Fruit fly (Drosophila melanogaster) whole organism, embryonic: ENCODE measurements around the gene CG4297.

ENCODE experiments used
- Adf1 ChIP-seq: fragments of 200-800 bp; sonication (Bioruptor generic); IDR thresholded peaks from 2 replicates; pipeline ENCODE4 v1.3.6; 2022; ENCODE audit warnings: missing biosample characterization, missing genetic modification characterization
- CG10431 ChIP-seq: fragments of 200-800 bp; sonication (Bioruptor generic); optimal IDR thresholded peaks from 3 replicates; lab custom pipeline; 2018; ENCODE audit warnings: missing biosample characterization, mild to moderate bottlenecking, missing genetic modification characterization
- CG10979 ChIP-seq: fragments of 200-800 bp; sonication (Bioruptor generic); optimal IDR thresholded peaks from 2 replicates; lab custom pipeline; 2018; ENCODE audit warnings: missing biosample characterization, mild to moderate bottlenecking, missing genetic modification characterization, moderate library complexity
- CG11398 ChIP-seq: fragments of 200-800 bp; sonication (Bioruptor generic); optimal IDR thresholded peaks from 2 replicates; lab custom pipeline; 2016; ENCODE audit warnings: missing biosample characterization, missing genetic modification characterization
- CG11696 ChIP-seq: fragments of 200-800 bp; sonication (Bioruptor generic); IDR thresholded peaks from 2 replicates; pipeline ENCODE4 v1.3.6; 2022; ENCODE audit warnings: missing biosample characterization, missing genetic modification characterization
- CG13894 ChIP-seq: fragments of 200-800 bp; sonication (Bioruptor generic); optimal IDR thresholded peaks from 3 replicates; lab custom pipeline; 2018; ENCODE audit warnings: missing biosample characterization, mild to moderate bottlenecking, missing genetic modification characterization, moderate library complexity
- CG14667 ChIP-seq: fragments of 200-800 bp; sonication (Bioruptor generic); IDR thresholded peaks from 2 replicates; pipeline ENCODE4 v1.3.6; 2022; ENCODE audit warnings: missing biosample characterization, missing genetic modification characterization
- CG14860 ChIP-seq: fragments of 200-800 bp; sonication (Bioruptor generic); IDR thresholded peaks from 3 replicates; pipeline ENCODE4 v1.3.6; 2022; ENCODE audit warnings: missing biosample characterization, missing genetic modification characterization; ENCODE audit not compliant: partially characterized antibody
- CG15011 ChIP-seq: fragments of 200-800 bp; sonication (Bioruptor generic); optimal IDR thresholded peaks from 3 replicates; lab custom pipeline; 2018; ENCODE audit warnings: missing biosample characterization, mild to moderate bottlenecking, missing genetic modification characterization
- CG15269 ChIP-seq: fragments of 200-800 bp; sonication (Bioruptor generic); optimal IDR thresholded peaks from 2 replicates; lab custom pipeline; 2018; ENCODE audit warnings: missing biosample characterization, mild to moderate bottlenecking, missing genetic modification characterization, moderate library complexity
- CG17328 ChIP-seq: fragments of 200-800 bp; sonication (Bioruptor generic); IDR thresholded peaks from 2 replicates; pipeline ENCODE4 v1.3.6; 2022; ENCODE audit warnings: missing biosample characterization, missing genetic modification characterization
- CG17912 ChIP-seq: fragments of 200-800 bp; sonication (Bioruptor generic); optimal IDR thresholded peaks from 2 replicates; lab custom pipeline; 2018; ENCODE audit warnings: missing biosample characterization, mild to moderate bottlenecking, missing genetic modification characterization
- CG2875 ChIP-seq: fragments of 200-800 bp; sonication (Bioruptor generic); optimal IDR thresholded peaks from 2 replicates; lab custom pipeline; 2017; ENCODE audit warnings: missing biosample characterization, mild to moderate bottlenecking, missing genetic modification characterization, missing genetic modification reagents
- CG4404 ChIP-seq: fragments of 200-800 bp; sonication (Bioruptor generic); IDR thresholded peaks from 2 replicates; pipeline ENCODE4 v1.3.6; 2022; ENCODE audit warnings: missing biosample characterization, missing genetic modification characterization
- CG4424 ChIP-seq: fragments of 200-800 bp; sonication (Bioruptor generic); optimal IDR thresholded peaks from 3 replicates; lab custom pipeline; 2016; ENCODE audit warnings: missing biosample characterization, missing genetic modification characterization
- CG6175 ChIP-seq: fragments of 200-800 bp; sonication (Bioruptor generic); IDR thresholded peaks from 3 replicates; pipeline ENCODE4 v1.3.6; 2022; ENCODE audit warnings: missing biosample characterization, missing genetic modification characterization
- CG6654 ChIP-seq: fragments of 200-800 bp; sonication (Bioruptor generic); optimal IDR thresholded peaks from 2 replicates; lab custom pipeline; 2017; ENCODE audit warnings: missing biosample characterization, mild to moderate bottlenecking, missing genetic modification characterization
- CG7372 ChIP-seq: fragments of 200-800 bp; sonication (Bioruptor generic); IDR thresholded peaks from 2 replicates; pipeline ENCODE4 v1.3.6; 2022; ENCODE audit warnings: missing biosample characterization, missing genetic modification characterization
- CG7556 ChIP-seq: fragments of 200-800 bp; sonication (Bioruptor generic); optimal IDR thresholded peaks from 2 replicates; lab custom pipeline; 2017; ENCODE audit warnings: missing biosample characterization, mild to moderate bottlenecking, missing genetic modification characterization
- CG8388 ChIP-seq: fragments of 200-800 bp; sonication (Bioruptor generic); optimal IDR thresholded peaks from 2 replicates; lab custom pipeline; 2019; ENCODE audit warnings: missing biosample characterization, mild to moderate bottlenecking, missing genetic modification characterization, moderate library complexity
- CkIIα-i1 ChIP-seq: fragments of 200-800 bp; sonication (Bioruptor generic); IDR thresholded peaks from 2 replicates; pipeline ENCODE4 v1.3.6; 2022; ENCODE audit warnings: missing biosample characterization, missing genetic modification characterization
- D ChIP-seq, 2 experiments: fragments of 200-800 bp in 1 of 2; fragments of >200 bp in 1 of 2; sonication (Bioruptor generic) in 1 of 2; optimal IDR thresholded peaks; 2 replicates in 1 of 2; 3 replicates in 1 of 2; lab custom pipeline; 2017; ENCODE audit warnings: mild to moderate bottlenecking in 1 of 2, missing biosample characterization in 1 of 2, missing genetic modification characterization in 1 of 2, missing genetic modification reagents in 1 of 2
- Deaf1 ChIP-seq: fragments of 200-800 bp; optimal IDR thresholded peaks from 3 replicates; lab custom pipeline; 2019; ENCODE audit warnings: missing biosample characterization, mild to moderate bottlenecking, missing genetic modification characterization, moderate library complexity
- HmgZ ChIP-seq: fragments of 200-800 bp; sonication (Bioruptor generic); optimal IDR thresholded peaks from 2 replicates; lab custom pipeline; 2018; ENCODE audit warnings: missing biosample characterization, mild to moderate bottlenecking, missing genetic modification characterization
- Hmr ChIP-seq: fragments of 200-800 bp; sonication (Bioruptor generic); optimal IDR thresholded peaks from 3 replicates; lab custom pipeline; 2017; ENCODE audit warnings: mild to moderate bottlenecking, missing biosample characterization, missing genetic modification reagents, missing genetic modification characterization
- Jarid2 ChIP-seq: fragments of 200-800 bp; sonication (Bioruptor generic); optimal IDR thresholded peaks from 3 replicates; lab custom pipeline; 2017; ENCODE audit warnings: mild to moderate bottlenecking, missing biosample characterization, missing genetic modification reagents, missing genetic modification characterization
- MESR4 ChIP-seq: fragments of 200-800 bp; sonication (Bioruptor generic); optimal IDR thresholded peaks from 2 replicates; lab custom pipeline; 2018; ENCODE audit warnings: missing biosample characterization, mild to moderate bottlenecking, missing genetic modification characterization, moderate library complexity
- Poxn ChIP-seq: fragments of 200-800 bp; sonication (Bioruptor generic); IDR thresholded peaks from 2 replicates; pipeline ENCODE4 v1.3.6; 2022; ENCODE audit warnings: missing biosample characterization, missing genetic modification characterization
- Sox100B ChIP-seq: fragments of 200-800 bp; sonication (Bioruptor generic); optimal IDR thresholded peaks from 3 replicates; lab custom pipeline; 2018; ENCODE audit warnings: missing biosample characterization, mild to moderate bottlenecking, missing genetic modification characterization
- Trl ChIP-seq, 3 experiments: fragments of >200 bp in 2 of 3; fragments of 200-800 bp in 1 of 3; sonication (Bioruptor generic) in 1 of 3; optimal IDR thresholded peaks; 2 replicates in 1 of 3; 3 replicates in 2 of 3; lab custom pipeline; 2016 to 2017; ENCODE audit warnings: missing biosample characterization in 1 of 3, missing genetic modification characterization in 1 of 3
- br ChIP-seq: fragments of >200 bp; optimal IDR thresholded peaks from 2 replicates; lab custom pipeline; 2017
- btn ChIP-seq: fragments of 200-800 bp; sonication (Bioruptor generic); optimal IDR thresholded peaks from 2 replicates; lab custom pipeline; 2016; ENCODE audit warnings: missing biosample characterization, missing genetic modification characterization
- cg ChIP-seq: fragments of 200-800 bp; sonication (Bioruptor generic); optimal IDR thresholded peaks from 3 replicates; lab custom pipeline; 2019; ENCODE audit warnings: missing biosample characterization, mild to moderate bottlenecking, missing genetic modification characterization, moderate library complexity
- chinmo ChIP-seq: fragments of 200-800 bp; sonication (Bioruptor generic); IDR thresholded peaks from 4 replicates; pipeline ENCODE4 v1.3.6; 2022; ENCODE audit warnings: missing biosample characterization, missing genetic modification characterization; ENCODE audit not compliant: partially characterized antibody
- danr ChIP-seq: fragments of 200-800 bp; sonication (Bioruptor generic); IDR thresholded peaks from 2 replicates; pipeline ENCODE4 v1.3.6; 2022; ENCODE audit warnings: missing biosample characterization, missing genetic modification characterization
- dimm ChIP-seq: fragments of 200-800 bp; sonication (Bioruptor generic); IDR thresholded peaks from 2 replicates; pipeline ENCODE4 v1.3.6; 2022; ENCODE audit warnings: missing biosample characterization, missing genetic modification characterization
- dmrt99B ChIP-seq: fragments of 200-800 bp; sonication (Bioruptor generic); optimal IDR thresholded peaks from 2 replicates; lab custom pipeline; 2018; ENCODE audit warnings: missing biosample characterization, mild to moderate bottlenecking, missing genetic modification characterization, moderate library complexity
- exex ChIP-seq: fragments of 200-800 bp; sonication (Bioruptor generic); optimal IDR thresholded peaks from 4 replicates; lab custom pipeline; 2018; ENCODE audit warnings: missing biosample characterization, mild to moderate bottlenecking, missing genetic modification characterization, moderate library complexity
- gce ChIP-seq: fragments of 200-800 bp; sonication (Bioruptor generic); IDR thresholded peaks from 3 replicates; pipeline ENCODE4 v1.3.6; 2022; ENCODE audit warnings: missing biosample characterization, missing genetic modification characterization
- ham ChIP-seq: fragments of 200-800 bp; sonication (Bioruptor generic); IDR thresholded peaks from 2 replicates; pipeline ENCODE4 v1.3.6; 2022; ENCODE audit warnings: missing biosample characterization, missing genetic modification characterization
- klu ChIP-seq: fragments of 200-800 bp; sonication (Bioruptor generic); IDR thresholded peaks from 2 replicates; pipeline ENCODE4 v1.3.6; 2022; ENCODE audit warnings: missing biosample characterization, missing genetic modification characterization
- onecut ChIP-seq: fragments of 200-800 bp; sonication (Bioruptor generic); IDR thresholded peaks from 2 replicates; pipeline ENCODE4 v1.3.6; 2022; ENCODE audit warnings: missing biosample characterization, missing genetic modification characterization
- rib ChIP-seq: fragments of 200-800 bp; sonication (Bioruptor generic); IDR thresholded peaks from 2 replicates; pipeline ENCODE4 v1.3.6; 2022; ENCODE audit warnings: missing biosample characterization, missing genetic modification characterization
- run ChIP-seq: fragments of 200-800 bp; sonication (Bioruptor generic); optimal IDR thresholded peaks from 3 replicates; lab custom pipeline; 2018; ENCODE audit warnings: missing biosample characterization, mild to moderate bottlenecking, missing genetic modification characterization
- sd ChIP-seq: fragments of 200-800 bp; sonication (Bioruptor generic); optimal IDR thresholded peaks from 3 replicates; lab custom pipeline; 2018; ENCODE audit warnings: missing biosample characterization, mild to moderate bottlenecking, missing genetic modification characterization, moderate library complexity
- sens ChIP-seq: fragments of 200-800 bp; sonication (Bioruptor generic); peaks from one replicate; lab custom pipeline; 2016; ENCODE audit warnings: missing biosample characterization, missing genetic modification characterization
- sob ChIP-seq: fragments of 200-800 bp; sonication (Bioruptor generic); IDR thresholded peaks from 2 replicates; pipeline ENCODE4 v1.3.6; 2022; ENCODE audit warnings: missing biosample characterization, missing genetic modification characterization
- toy ChIP-seq: fragments of 200-800 bp; sonication (Bioruptor generic); IDR thresholded peaks from 2 replicates; pipeline ENCODE4 v1.3.6; 2022; ENCODE audit warnings: missing biosample characterization, missing genetic modification characterization
- trem ChIP-seq: fragments of 200-800 bp; optimal IDR thresholded peaks from 3 replicates; lab custom pipeline; 2019; ENCODE audit warnings: missing biosample characterization, mild to moderate bottlenecking, missing genetic modification characterization, moderate library complexity

CG4297 gene

DNA sequence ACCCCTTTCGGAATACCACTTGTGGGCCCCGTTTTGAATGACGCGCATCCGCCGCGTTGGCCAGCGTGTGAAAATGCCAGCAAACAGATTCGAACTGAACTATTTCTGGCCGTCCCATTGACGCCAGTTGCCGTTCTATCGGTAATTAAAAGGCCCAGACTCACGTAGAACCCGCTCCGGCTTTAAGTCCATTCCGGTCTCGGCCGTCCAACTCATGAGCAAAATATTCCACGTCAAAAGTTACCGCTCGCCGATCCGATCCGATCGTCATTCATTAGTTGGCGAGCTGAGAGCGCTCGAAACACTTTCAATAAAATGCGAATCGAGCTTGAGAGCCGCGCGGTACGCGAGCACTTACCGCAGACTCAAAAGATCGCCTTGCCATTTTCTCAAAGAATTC lies 37.6 kb downstream of the CG4297 start:
- TF ChIP-seq CG13894 (tag; lab: Kevin White, UChicago) (peak; percentile 89), CG10979 (tag; lab: Kevin White, UChicago) (no peak), Jarid2 (GFP tag; lab: Kevin White, UChicago) (no peak), CG17328 (GFP tag; lab: Robert Waterston, UW) (no peak), onecut (no peak), CG15269 (tag; lab: Kevin White, UChicago) (no peak), CG6654 (GFP tag; lab: Kevin White, UChicago) (no peak), klu (GFP tag; lab: Robert Waterston, UW) (no peak), sd (tag; lab: Kevin White, UChicago) (peak; percentile 53), HmgZ (no peak), CG15011 (GFP tag; lab: Kevin White, UChicago) (no peak), chinmo (GFP tag; lab: Robert Waterston, UW) (0 out of 4 replicates have a peak, but pooled peaks have one; percentile 52)

DNA sequence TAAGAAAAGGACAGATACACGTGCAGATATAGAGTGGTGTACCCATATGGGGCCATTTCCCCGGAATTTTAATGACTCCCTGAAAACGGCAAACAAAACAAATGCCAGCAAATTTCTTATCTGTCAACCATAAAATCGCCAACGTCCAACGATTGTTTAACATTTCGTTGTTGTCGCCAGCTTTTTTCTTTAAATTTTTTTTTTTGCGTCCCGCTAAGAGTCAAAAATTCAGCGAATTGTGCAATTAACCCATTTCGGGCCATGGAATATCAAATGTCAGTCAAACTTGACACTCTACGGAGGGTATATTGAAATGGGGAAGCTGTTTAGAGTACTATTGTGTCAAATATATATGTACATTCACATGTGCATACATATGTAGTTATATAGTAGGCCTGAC lies 39.9 kb downstream of the CG4297 start:
- TF ChIP-seq Adf1 (GFP tag; lab: Robert Waterston, UW) (no peak), CG10431 (no peak), exex (tag; lab: Kevin White, UChicago) (peak; percentile 5), CG6175 (no peak), CG11696 (GFP tag; lab: Robert Waterston, UW) (no peak), sens (GFP tag; lab: Kevin White, UChicago) (peak; percentile 21), CkIIα-i1 (GFP tag; lab: Robert Waterston, UW) (no peak), trem (tag; lab: Kevin White, UChicago) (no peak), ham (no peak), CG11398 (GFP tag; lab: Kevin White, UChicago) (no peak)

DNA sequence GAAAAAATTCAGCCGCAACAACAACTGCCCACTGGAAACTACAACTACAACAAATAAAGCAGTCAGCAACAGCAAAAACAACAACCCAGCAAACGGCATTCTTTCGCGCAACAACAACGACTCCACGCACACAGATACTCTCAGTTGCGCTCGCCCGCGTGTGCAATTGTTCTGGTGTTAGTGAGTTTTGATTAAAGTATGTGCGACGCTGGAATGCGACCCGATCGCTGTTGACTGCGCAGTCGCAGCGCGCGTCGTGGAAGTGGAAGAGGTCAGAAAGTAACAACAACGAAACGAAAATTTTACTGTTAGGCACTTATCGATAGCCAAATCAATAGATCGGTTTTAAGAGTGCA lies 40.4 kb downstream of the CG4297 start:
- TF ChIP-seq Adf1 (GFP tag; lab: Robert Waterston, UW) (peak; percentile 89), Hmr (GFP tag; lab: Kevin White, UChicago) (no peak), sob (GFP tag; lab: Robert Waterston, UW) (no peak), chinmo (GFP tag; lab: Robert Waterston, UW) (peak; percentile 94; the same call in 3 of the 4 replicates), Deaf1 (tag; lab: Kevin White, UChicago) (no peak), D (optimal IDR thresholded peaks at IDR 0.05; lab: Kevin White, UChicago) (peak; percentile 4), D (GFP tag; optimal IDR thresholded peaks at IDR 0.05; lab: Kevin White, UChicago) (no peak), danr (no peak), CG14860 (GFP tag; lab: Robert Waterston, UW) (no peak), CG4424 (no peak), run (no peak), CG7556 (GFP tag; lab: Kevin White, UChicago) (no peak), CG4404 (no peak), CG14667 (GFP tag; lab: Robert Waterston, UW) (no peak), MESR4 (GFP tag; lab: Kevin White, UChicago) (no peak), br (no peak), Poxn (no peak), CG7372 (no peak), CG2875 (no peak), CG17912 (GFP tag; lab: Kevin White, UChicago) (no peak), cg (peak; percentile 86), dmrt99B (tag; lab: Kevin White, UChicago) (no peak), sd (tag; lab: Kevin White, UChicago) (peak; percentile 100), Trl (optimal IDR thresholded peaks at IDR 0.05; lab: Kevin White, UChicago) (peak in 1 of 2 experiments; percentile 6), Trl (GFP tag; optimal IDR thresholded peaks at IDR 0.05; lab: Kevin White, UChicago) (no peak), CG8388 (GFP tag; lab: Kevin White, UChicago) (no peak), toy (GFP tag; lab: Robert Waterston, UW) (no peak), dimm (GFP tag; lab: Robert Waterston, UW) (no peak), Sox100B (GFP tag; lab: Kevin White, UChicago) (no peak), btn (GFP tag; lab: Kevin White, UChicago) (no peak), rib (GFP tag; lab: Robert Waterston, UW) (no peak), gce (GFP tag; lab: Robert Waterston, UW) (no peak)
